Worm (Caenorhabditis elegans) whole organism, mixed stage, embryonic: ENCODE measurements around the gene F53F1.6.

Source experiments
- nhr-237 ChIP-seq: fragments of 150-350 bp; optimal IDR thresholded peaks from 2 replicates; lab custom pipeline; 2014; ENCODE audit warnings: missing biosample characterization, missing genetic modification characterization
- pha-4 ChIP-seq: fragments of 150-350 bp; optimal IDR thresholded peaks from 2 replicates; lab custom pipeline; 2018; ENCODE audit warnings: missing biosample characterization, missing genetic modification reagents, missing genetic modification characterization

- TF ChIP-seq nhr-237 (tag; lab: Kevin White, UChicago) (no peak), pha-4 (no peak)
Observed at ce11 chrV:13380980-13381379, 36.4 kb downstream of the F53F1.6 start, which contains the start of gene cpz-2.
